Fruit fly (Drosophila melanogaster): ENCODE data around the gene mRpL2.

The mRpL2 gene

DNA sequence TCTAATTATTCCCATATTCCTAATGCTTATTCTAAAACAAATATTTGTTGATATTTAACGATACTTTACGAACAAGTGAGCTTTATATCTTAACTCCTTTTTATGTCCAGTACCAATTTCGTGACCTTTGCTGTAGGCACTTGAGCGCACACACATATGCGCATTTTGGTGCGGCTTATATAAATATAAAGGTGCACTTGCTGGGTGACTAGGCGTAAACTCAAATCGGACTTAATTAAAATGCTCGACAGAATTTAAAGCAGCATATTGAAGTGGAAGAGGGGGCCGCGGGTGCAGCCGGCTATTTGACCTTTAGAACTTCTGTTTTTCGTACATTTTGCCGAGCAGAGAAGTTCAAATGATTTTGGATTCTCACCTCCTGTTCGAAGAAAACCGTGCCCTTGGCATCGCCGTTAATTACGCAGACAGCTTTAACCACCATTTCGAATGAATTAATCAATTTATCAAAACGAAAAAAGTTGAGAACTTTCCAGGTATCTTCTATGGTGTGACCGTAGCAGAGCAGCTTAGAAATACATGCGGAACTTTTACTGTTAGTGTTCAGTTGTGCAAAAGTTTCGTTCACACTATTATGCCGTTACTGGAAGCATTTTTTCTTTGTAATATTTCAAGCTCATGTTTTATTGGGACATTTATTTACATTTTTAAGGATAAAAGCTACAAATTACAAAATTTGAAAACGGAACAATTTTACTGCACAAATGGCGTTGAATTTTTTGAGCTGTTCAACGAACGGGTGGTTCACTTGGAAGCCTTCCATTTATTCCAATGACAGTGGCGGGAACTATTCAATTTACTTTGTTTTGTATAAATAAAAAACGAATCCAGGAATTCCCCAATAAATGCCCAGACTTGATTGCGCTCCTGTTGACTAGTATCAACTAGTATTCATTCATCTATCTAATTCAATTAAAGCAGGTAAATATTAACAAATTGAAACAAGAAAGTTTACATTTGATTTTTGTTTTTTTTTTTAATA, 7.1 kb upstream of the mRpL2 start, which contains the start of gene Sod1 (continued):
- TF ChIP-seq hkb (optimal IDR thresholded peaks at IDR 0.05) (no peak), hkb (GFP tag; IDR thresholded peaks at IDR 0.05) (0 out of 2 replicates have a peak, but pooled peaks have one; percentile 7), cato (GFP tag; optimal IDR thresholded peaks at IDR 0.05; ENCODE audit: borderline replicate concordance) (no peak), row (GFP tag; IDR thresholded peaks at IDR 0.05) (peak; percentile 45; the same call in 2 of the 3 replicates), CG7271 (tag; optimal IDR thresholded peaks at IDR 0.05) (no peak), Kr (GFP tag; optimal IDR thresholded peaks at IDR 0.05) (no peak), wek (GFP tag; optimal IDR thresholded peaks at IDR 0.05) (no peak), B-H2 (GFP tag; optimal IDR thresholded peaks at IDR 0.05) (no peak), Spps (tag; optimal IDR thresholded peaks at IDR 0.05) (no peak), CG8290 (GFP tag; optimal IDR thresholded peaks at IDR 0.05) (no peak), CG8290 (tag; optimal IDR thresholded peaks at IDR 0.05) (no peak), CG9797 (GFP tag; optimal IDR thresholded peaks at IDR 0.05) (peak; percentile 61), E2f2 (GFP tag; IDR thresholded peaks at IDR 0.05) (peak; percentile 81), Hr3 (GFP tag; optimal IDR thresholded peaks at IDR 0.05) (no peak), CG5180 (GFP tag; optimal IDR thresholded peaks at IDR 0.05) (no peak), CG6689 (GFP tag; IDR thresholded peaks at IDR 0.05) (no peak), Dip3 (GFP tag; optimal IDR thresholded peaks at IDR 0.05) (no peak), insv (GFP tag; optimal IDR thresholded peaks at IDR 0.05) (no peak), CG6791 (GFP tag; IDR thresholded peaks at IDR 0.05; ENCODE audit: partially characterized antibody) (no peak), CG14441 (GFP tag; IDR thresholded peaks at IDR 0.05) (no peak; the same call in 1 of the 2 replicates), sqz (GFP tag; optimal IDR thresholded peaks at IDR 0.05) (peak; percentile 22), CG7839 (tag; optimal IDR thresholded peaks at IDR 0.05) (no peak), CG11093 (GFP tag; IDR thresholded peaks at IDR 0.05) (no peak), ab (GFP tag; optimal IDR thresholded peaks at IDR 0.05) (no peak), Pdp1 (GFP tag; optimal IDR thresholded peaks at IDR 0.05) (peak in 1 of 2 experiments; percentile 77), lab (GFP tag; optimal IDR thresholded peaks at IDR 0.05) (no peak), Fer1 (GFP tag; optimal IDR thresholded peaks at IDR 0.05) (peak; percentile 1), CG14860 (GFP tag; IDR thresholded peaks at IDR 0.05; ENCODE audit: partially characterized antibody) (no peak), dysf (GFP tag; IDR thresholded peaks at IDR 0.05) (no peak), CG14667 (GFP tag; IDR thresholded peaks at IDR 0.05) (no peak), Hsf (GFP tag; optimal IDR thresholded peaks at IDR 0.05) (no peak), fu2 (GFP tag; optimal IDR thresholded peaks at IDR 0.05) (no peak), btn (GFP tag; optimal IDR thresholded peaks at IDR 0.05) (no peak), CG18764 (GFP tag; optimal IDR thresholded peaks at IDR 0.05) (no peak), CG10979 (tag; optimal IDR thresholded peaks at IDR 0.05) (no peak), CG10366 (GFP tag; IDR thresholded peaks at IDR 0.05) (no peak), Hmx (GFP tag; optimal IDR thresholded peaks at IDR 0.05) (no peak), crol (GFP tag; IDR thresholded peaks at IDR 0.05) (peak; percentile 93), Stat92E (GFP tag; optimal IDR thresholded peaks at IDR 0.05) (no peak), Mrtf (GFP tag; IDR thresholded peaks at IDR 0.05) (no peak), Dref (GFP tag; IDR thresholded peaks at IDR 0.05) (no peak), exex (tag; optimal IDR thresholded peaks at IDR 0.05) (peak; percentile 30), CG32532 (GFP tag; IDR thresholded peaks at IDR 0.05) (no peak), Bgb (GFP tag; IDR thresholded peaks at IDR 0.05; ENCODE audit: partially characterized antibody) (peak; percentile 29; the same call in 1 of the 2 replicates), CG17829 (tag; optimal IDR thresholded peaks at IDR 0.05) (no peak), nmo (GFP tag; optimal IDR thresholded peaks at IDR 0.05) (peak; percentile 31), kni (GFP tag; optimal IDR thresholded peaks at IDR 0.05) (no peak), gsb (GFP tag; IDR thresholded peaks at IDR 0.05) (no peak), gfzf (GFP tag; optimal IDR thresholded peaks at IDR 0.05) (peak; percentile 92)

Data from whole organism, embryonic.